Worm (Caenorhabditis elegans) whole organism, L4/young adult: ENCODE data around the gene K04A8.19.

Experiments
- W03F9.2 ChIP-seq: fragments of 150-350 bp; optimal IDR thresholded peaks from 2 replicates; lab custom pipeline; 2014; ENCODE audit warnings: missing biosample characterization, missing genetic modification characterization
- dao-5 ChIP-seq: sonication (generic microtip); optimal IDR thresholded peaks from 2 replicates; lab custom pipeline; 2016; ENCODE audit warnings: missing genotype, missing genetic modification characterization, moderate library complexity, missing compliant biosample characterization
- him-1 ChIP-seq: sonication (generic microtip); optimal IDR thresholded peaks from 2 replicates; lab custom pipeline; 2016; ENCODE audit warnings: missing genotype, missing genetic modification reagents, missing genetic modification characterization, missing compliant biosample characterization

DNA sequence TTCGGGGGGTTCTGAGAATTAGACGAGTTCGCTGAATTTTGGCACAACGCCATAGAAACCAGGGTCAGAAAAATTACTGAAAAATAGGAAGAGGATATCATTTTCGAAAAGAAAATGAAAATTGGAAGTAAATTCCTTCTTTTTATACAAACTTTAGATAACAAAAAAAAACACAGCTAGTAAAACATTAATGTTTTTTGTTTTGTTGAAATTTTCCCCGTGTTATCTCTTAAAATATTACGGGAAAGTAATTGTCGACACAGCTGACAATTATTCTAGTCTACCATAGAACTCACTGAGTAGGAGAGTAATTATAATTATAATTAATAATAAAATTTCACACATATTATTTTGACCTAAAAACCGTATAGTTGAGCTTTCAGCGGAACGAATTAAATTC, 4.9 kb upstream of the K04A8.19 start, which contains the start of gene spp-26:
- TF ChIP-seq him-1 (tag; lab: Kevin White, UChicago) (no peak), W03F9.2 (no peak), dao-5 (tag; lab: Kevin White, UChicago) (no peak)
